Worm (Caenorhabditis elegans) whole organism, young adult: Measurements from ENCODE around the gene nhr-167.

ENCODE experiments used
- B0019.2 ChIP-seq: fragments of 200-800 bp; sonication (Bioruptor generic); conservative IDR thresholded peaks from 2 replicates; pipeline ENCODE4 v1.3.6; 2022; ENCODE audit warnings: missing genetic modification reagents, missing genetic modification characterization, missing compliant biosample characterization
- B0035.1 ChIP-seq: sonication (generic microtip); optimal IDR thresholded peaks from 2 replicates; lab custom pipeline; 2016; ENCODE audit warnings: missing genetic modification characterization, mild to moderate bottlenecking, missing compliant biosample characterization, missing genotype, missing genetic modification reagents
- B0261.1 ChIP-seq: sonication (generic microtip); optimal IDR thresholded peaks from 2 replicates; lab custom pipeline; 2016; ENCODE audit warnings: mild to moderate bottlenecking, missing genetic modification characterization, moderate library complexity, missing compliant biosample characterization
- B0336.3 ChIP-seq: fragments of 200-800 bp; sonication (Bioruptor generic); IDR thresholded peaks from 2 replicates; pipeline ENCODE4 v1.3.6; 2022; ENCODE audit warnings: missing genetic modification characterization, missing compliant biosample characterization
- C06A6.2 ChIP-seq: fragments of 200-800 bp; sonication (Bioruptor generic); conservative IDR thresholded peaks from 2 replicates; pipeline ENCODE4 v1.3.6; 2022; ENCODE audit warnings: missing genetic modification characterization, missing compliant biosample characterization
- F10E7.11 ChIP-seq: sonication (generic microtip); optimal IDR thresholded peaks from 2 replicates; lab custom pipeline; 2017; ENCODE audit warnings: mild to moderate bottlenecking, missing genetic modification characterization, moderate library complexity, missing compliant biosample characterization
- F23B12.7 ChIP-seq: sonication (generic microtip); optimal IDR thresholded peaks from 2 replicates; lab custom pipeline; 2017; ENCODE audit warnings: missing genetic modification characterization, mild to moderate bottlenecking, missing compliant biosample characterization, antibody characterized with exemption, moderate library complexity; ENCODE audit not compliant: insufficient read depth
- F49E8.2 ChIP-seq: sonication (generic microtip); optimal IDR thresholded peaks from 3 replicates; lab custom pipeline; 2017; ENCODE audit warnings: missing genetic modification characterization, mild to moderate bottlenecking, missing compliant biosample characterization, antibody characterized with exemption, moderate library complexity; ENCODE audit not compliant: insufficient read depth
- F57A8.1 ChIP-seq: fragments of 200-800 bp; sonication (Bioruptor generic); optimal IDR thresholded peaks from 2 replicates; lab custom pipeline; 2018; ENCODE audit warnings: mild to moderate bottlenecking, missing genetic modification characterization, moderate library complexity, missing compliant biosample characterization
- K12H6.12 ChIP-seq: fragments of 200-800 bp; sonication (Bioruptor generic); optimal IDR thresholded peaks from 2 replicates; lab custom pipeline; 2018; ENCODE audit warnings: mild to moderate bottlenecking, missing genetic modification characterization, missing compliant biosample characterization
- ZK185.1 ChIP-seq: sonication (generic microtip); optimal IDR thresholded peaks from 2 replicates; lab custom pipeline; 2016; ENCODE audit warnings: mild to moderate bottlenecking, missing genetic modification characterization, missing compliant biosample characterization; ENCODE audit not compliant: poor library complexity, severe bottlenecking
- akir-1 ChIP-seq: fragments of 200-800 bp; sonication (Bioruptor generic); optimal IDR thresholded peaks from 2 replicates; lab custom pipeline; 2018; ENCODE audit warnings: mild to moderate bottlenecking, missing genetic modification characterization, moderate library complexity, missing compliant biosample characterization
- athp-1 ChIP-seq: sonication (generic microtip); optimal IDR thresholded peaks from 2 replicates; lab custom pipeline; 2017; ENCODE audit warnings: mild to moderate bottlenecking, missing genetic modification characterization, missing compliant biosample characterization
- attf-6 ChIP-seq: fragments of 200-800 bp; sonication (Bioruptor generic); IDR thresholded peaks from 2 replicates; pipeline ENCODE4 v1.3.6; 2022; ENCODE audit warnings: missing genetic modification reagents, missing genetic modification characterization, missing compliant biosample characterization
- ceh-27 ChIP-seq: fragments of 200-800 bp; sonication (Bioruptor generic); optimal IDR thresholded peaks from 2 replicates; lab custom pipeline; 2018; ENCODE audit warnings: mild to moderate bottlenecking, missing genetic modification characterization, moderate library complexity, missing compliant biosample characterization
- ceh-40 ChIP-seq: fragments of 200-800 bp; sonication (Bioruptor generic); IDR thresholded peaks from 2 replicates; pipeline ENCODE4 v1.3.6; 2022; ENCODE audit warnings: missing genetic modification characterization, missing compliant biosample characterization
- dpff-1 ChIP-seq: sonication (generic microtip); optimal IDR thresholded peaks from 2 replicates; lab custom pipeline; 2017; ENCODE audit warnings: mild to moderate bottlenecking, missing genetic modification characterization, missing compliant biosample characterization
- dpl-1 ChIP-seq: fragments of 150-350 bp; optimal IDR thresholded peaks from 2 replicates; lab custom pipeline; 2014; ENCODE audit warnings: missing biosample characterization, missing genetic modification reagents, missing genetic modification characterization
- efl-1 ChIP-seq: fragments of 150-350 bp; optimal IDR thresholded peaks from 2 replicates; lab custom pipeline; 2014; ENCODE audit warnings: missing biosample characterization, missing genetic modification reagents, missing genetic modification characterization
- egl-18 ChIP-seq: fragments of 200-800 bp; sonication (Bioruptor generic); IDR thresholded peaks from 2 replicates; pipeline ENCODE4 v1.3.6; 2022; ENCODE audit warnings: missing genetic modification reagents, missing genetic modification characterization, missing compliant biosample characterization
- ets-4 ChIP-seq: fragments of 200-800 bp; sonication (Bioruptor generic); optimal IDR thresholded peaks from 2 replicates; lab custom pipeline; 2018; ENCODE audit warnings: mild to moderate bottlenecking, missing genetic modification characterization, missing compliant biosample characterization
- fkh-3 ChIP-seq: sonication (generic microtip); optimal IDR thresholded peaks from 2 replicates; lab custom pipeline; 2016; ENCODE audit warnings: mild to moderate bottlenecking, missing genetic modification characterization, missing compliant biosample characterization
- gei-17 ChIP-seq: fragments of 200-800 bp; sonication (Bioruptor generic); optimal IDR thresholded peaks from 2 replicates; lab custom pipeline; 2018; ENCODE audit warnings: mild to moderate bottlenecking, missing genetic modification characterization, missing compliant biosample characterization
- hlh-26 ChIP-seq: fragments of 200-800 bp; sonication (Bioruptor generic); conservative IDR thresholded peaks from 2 replicates; pipeline ENCODE4 v1.3.6; 2022; ENCODE audit warnings: missing genetic modification reagents, missing genetic modification characterization, missing compliant biosample characterization
- hmg-1.2 ChIP-seq: fragments of 200-800 bp; sonication (Bioruptor generic); IDR thresholded peaks from 2 replicates; pipeline ENCODE4 v1.3.6; 2022; ENCODE audit warnings: missing genetic modification reagents, missing genetic modification characterization, missing compliant biosample characterization
- lag-1 ChIP-seq: fragments of 200-800 bp; sonication (Bioruptor generic); IDR thresholded peaks from 2 replicates; pipeline ENCODE4 v1.3.6; 2022; ENCODE audit warnings: missing genetic modification reagents, missing genetic modification characterization, missing compliant biosample characterization
- let-526 ChIP-seq: fragments of 200-800 bp; sonication (Bioruptor generic); IDR thresholded peaks from 2 replicates; pipeline ENCODE4 v1.3.6; 2022; ENCODE audit warnings: missing genetic modification reagents, missing genetic modification characterization, missing compliant biosample characterization
- let-607 ChIP-seq, 2 experiments: fragments of 200-800 bp in 1 of 2; sonication (Bioruptor generic) in 1 of 2; sonication (generic microtip) in 1 of 2; optimal IDR thresholded peaks; 2 replicates each; lab custom pipeline; 2016 to 2018; ENCODE audit warnings: mild to moderate bottlenecking in 2 of 2, missing compliant biosample characterization in 2 of 2, missing genetic modification characterization in 2 of 2, moderate library complexity in 2 of 2, missing genotype in 1 of 2
- lin-40 ChIP-seq: sonication (generic microtip); optimal IDR thresholded peaks from 2 replicates; lab custom pipeline; 2016; ENCODE audit warnings: missing genetic modification characterization, mild to moderate bottlenecking, missing compliant biosample characterization, missing genotype, missing genetic modification reagents
- lir-1 ChIP-seq: fragments of 200-800 bp; sonication (Bioruptor generic); conservative IDR thresholded peaks from 2 replicates; pipeline ENCODE4 v1.3.6; 2022; ENCODE audit warnings: missing genetic modification reagents, missing genetic modification characterization, missing compliant biosample characterization
- lsl-1 ChIP-seq: fragments of 200-800 bp; sonication (Bioruptor generic); optimal IDR thresholded peaks from 2 replicates; lab custom pipeline; 2018; ENCODE audit warnings: mild to moderate bottlenecking, missing genetic modification characterization, moderate library complexity, missing compliant biosample characterization
- lsy-27 ChIP-seq: sonication (generic microtip); optimal IDR thresholded peaks from 2 replicates; lab custom pipeline; 2017; ENCODE audit warnings: missing genetic modification characterization, mild to moderate bottlenecking, missing compliant biosample characterization, antibody characterized with exemption, missing genotype, borderline replicate concordance; ENCODE audit not compliant: insufficient read depth
- madf-10 ChIP-seq: sonication (generic microtip); optimal IDR thresholded peaks from 2 replicates; lab custom pipeline; 2016; ENCODE audit warnings: mild to moderate bottlenecking, missing genetic modification characterization, missing compliant biosample characterization
- madf-3 ChIP-seq: fragments of 200-800 bp; sonication (Bioruptor generic); IDR thresholded peaks from 2 replicates; pipeline ENCODE4 v1.3.6; 2022; ENCODE audit warnings: missing genetic modification reagents, missing genetic modification characterization, missing compliant biosample characterization
- madf-6 ChIP-seq: fragments of 200-800 bp; sonication (Bioruptor generic); IDR thresholded peaks from 2 replicates; pipeline ENCODE4 v1.3.6; 2022; ENCODE audit warnings: missing genetic modification reagents, missing genetic modification characterization, missing compliant biosample characterization
- mel-28 ChIP-seq: sonication (generic microtip); optimal IDR thresholded peaks from 2 replicates; lab custom pipeline; 2016; ENCODE audit warnings: borderline replicate concordance, mild to moderate bottlenecking, missing genetic modification characterization, missing compliant biosample characterization
- nfya-1 ChIP-seq: sonication (generic microtip); optimal IDR thresholded peaks from 2 replicates; lab custom pipeline; 2017; ENCODE audit warnings: antibody characterized with exemption, missing compliant biosample characterization, missing genetic modification characterization, borderline replicate concordance; ENCODE audit not compliant: insufficient read depth
- nfya-2 ChIP-seq: fragments of 200-800 bp; sonication (Bioruptor generic); IDR thresholded peaks from 2 replicates; pipeline ENCODE4 v1.3.6; 2022; ENCODE audit warnings: missing genetic modification reagents, missing genetic modification characterization, missing compliant biosample characterization
- nfyb-1 ChIP-seq: fragments of 200-800 bp; sonication (Bioruptor generic); IDR thresholded peaks from 2 replicates; pipeline ENCODE4 v1.3.6; 2022; ENCODE audit warnings: missing genetic modification reagents, missing genetic modification characterization, missing compliant biosample characterization
- nhr-120 ChIP-seq: fragments of 200-800 bp; sonication (Bioruptor generic); IDR thresholded peaks from 2 replicates; pipeline ENCODE4 v1.3.6; 2022; ENCODE audit warnings: missing genetic modification characterization, missing compliant biosample characterization
- nhr-27 ChIP-seq: fragments of 200-800 bp; sonication (Bioruptor generic); optimal IDR thresholded peaks from 2 replicates; lab custom pipeline; 2018; ENCODE audit warnings: mild to moderate bottlenecking, missing genetic modification characterization, moderate library complexity, missing compliant biosample characterization
- rpc-1 ChIP-seq, 2 experiments: fragments of 150-350 bp in 1 of 2; sonication (generic microtip) in 1 of 2; optimal IDR thresholded peaks; 2 replicates each; lab custom pipeline; 2014 to 2018; ENCODE audit warnings: missing biosample characterization in 1 of 2, missing genetic modification characterization in 1 of 2, missing genetic modification reagents in 1 of 2, missing genotype in 1 of 2
- snpc-4 ChIP-seq, 5 experiments: fragments of 150-350 bp in 1 of 5; sonication (generic microtip) in 4 of 5; optimal IDR thresholded peaks; 2 replicates each; lab custom pipeline; 2014 to 2018; ENCODE audit warnings: missing genetic modification characterization in 5 of 5, missing biosample characterization in 3 of 5, antibody characterized with exemption in 2 of 5, mild to moderate bottlenecking in 2 of 5, missing compliant biosample characterization in 2 of 5, missing genotype in 2 of 5, moderate library complexity in 2 of 5, missing genetic modification reagents in 1 of 5
- somi-1 ChIP-seq: fragments of 200-800 bp; sonication (Bioruptor generic); optimal IDR thresholded peaks from 2 replicates; lab custom pipeline; 2018; ENCODE audit warnings: mild to moderate bottlenecking, missing genetic modification characterization, missing compliant biosample characterization
- unc-130 ChIP-seq: sonication (generic microtip); optimal IDR thresholded peaks from 2 replicates; lab custom pipeline; 2016; ENCODE audit warnings: missing genetic modification reagents, missing genetic modification characterization, missing compliant biosample characterization
- xnd-1 ChIP-seq: sonication (generic microtip); optimal IDR thresholded peaks from 2 replicates; lab custom pipeline; 2016; ENCODE audit warnings: missing genotype, missing genetic modification reagents, missing genetic modification characterization, missing compliant biosample characterization
- ztf-26 ChIP-seq: sonication (generic microtip); optimal IDR thresholded peaks from 2 replicates; lab custom pipeline; 2017; ENCODE audit warnings: missing genetic modification characterization, missing compliant biosample characterization

The nhr-167 gene

DNA sequence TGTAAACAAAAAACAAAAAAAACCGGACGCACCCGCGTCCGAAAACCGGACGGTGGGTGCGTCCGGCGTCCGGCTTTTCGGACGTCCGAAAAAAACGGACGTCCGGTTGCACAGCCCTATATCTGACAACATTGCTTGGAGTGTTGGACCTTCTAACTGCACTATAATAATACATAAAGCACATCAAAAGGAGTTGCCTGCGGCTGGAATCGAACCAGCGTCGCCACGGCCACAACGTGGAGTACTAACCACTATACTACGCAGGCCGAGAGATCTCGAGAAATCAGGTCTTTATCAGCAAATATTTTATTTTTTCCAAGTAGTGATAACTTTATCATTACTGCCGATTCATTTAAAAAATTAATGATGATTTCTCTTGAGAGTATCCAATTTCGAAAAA, 11.4 kb upstream of the nhr-167 start (continued):
- TF ChIP-seq nhr-27 (tag; lab: Kevin White, UChicago) (no peak), gei-17 (GFP tag; lab: Kevin White, UChicago) (no peak), lir-1 (GFP tag; lab: Robert Waterston, UW) (no peak), ZK185.1 (peak; percentile 61), madf-3 (no peak), hmg-1.2 (GFP tag; lab: Robert Waterston, UW) (peak; percentile 35), B0336.3 (GFP tag; lab: Robert Waterston, UW) (no peak), K12H6.12 (no peak), B0035.1 (tag; lab: Kevin White, UChicago) (no peak), F49E8.2 (tag; lab: Kevin White, UChicago) (no peak), let-526 (no peak), ceh-40 (0 out of 2 replicates have a peak, but pooled peaks have one; percentile 41), somi-1 (GFP tag; lab: Kevin White, UChicago) (no peak), madf-10 (tag; lab: Kevin White, UChicago) (no peak), xnd-1 (tag; lab: Kevin White, UChicago) (no peak), athp-1 (tag; lab: Kevin White, UChicago) (no peak), B0019.2 (no peak), nhr-120 (GFP tag; lab: Robert Waterston, UW) (no peak), unc-130 (no peak), C06A6.2 (GFP tag; lab: Robert Waterston, UW) (no peak), nfya-1 (tag; lab: Kevin White, UChicago) (no peak), rpc-1 (optimal IDR thresholded peaks at IDR 0.05; lab: Kevin White, UChicago) (peak; percentile 70), rpc-1 (tag; optimal IDR thresholded peaks at IDR 0.05; lab: Kevin White, UChicago) (peak; percentile 81), fkh-3 (no peak), nfyb-1 (0 out of 2 replicates have a peak, but pooled peaks have one; percentile 32), F10E7.11 (no peak), lin-40 (peak; percentile 10), egl-18 (GFP tag; lab: Robert Waterston, UW) (no peak), snpc-4 (GFP tag; optimal IDR thresholded peaks at IDR 0.05; lab: Kevin White, UChicago) (no peak), snpc-4 (tag; optimal IDR thresholded peaks at IDR 0.05; lab: Kevin White, UChicago) (peak in 3 of 4 experiments; percentile 32 to 75 (median 34)), hlh-26 (no peak), efl-1 (GFP tag; lab: Kevin White, UChicago) (no peak), dpl-1 (GFP tag; lab: Kevin White, UChicago) (no peak), lag-1 (no peak), attf-6 (GFP tag; lab: Robert Waterston, UW) (no peak), lsy-27 (tag; lab: Kevin White, UChicago) (no peak), lsl-1 (GFP tag; lab: Kevin White, UChicago) (no peak), ztf-26 (tag; lab: Kevin White, UChicago) (no peak), mel-28 (no peak), akir-1 (no peak), madf-6 (GFP tag; lab: Robert Waterston, UW) (no peak; the same call in 1 of the 2 replicates), dpff-1 (tag; lab: Kevin White, UChicago) (no peak), B0261.1 (peak; percentile 67), F23B12.7 (tag; lab: Kevin White, UChicago) (no peak), let-607 (tag; optimal IDR thresholded peaks at IDR 0.05; lab: Kevin White, UChicago) (no peak), ets-4 (no peak), F57A8.1 (GFP tag; lab: Kevin White, UChicago) (no peak), ceh-27 (GFP tag; lab: Kevin White, UChicago) (no peak), nfya-2 (GFP tag; lab: Robert Waterston, UW) (0 out of 2 replicates have a peak, but pooled peaks have one; percentile 47)
